Fruit fly (Drosophila melanogaster) whole organism, embryonic: ENCODE data around the gene scramb1.

Experiments
- CG14441 ChIP-seq: fragments of 200-800 bp; sonication (Bioruptor generic); IDR thresholded peaks from 2 replicates; pipeline ENCODE4 v1.3.6; 2022; ENCODE audit warnings: missing biosample characterization, missing genetic modification characterization
- CG31224 ChIP-seq: fragments of 200-800 bp; sonication (Bioruptor generic); IDR thresholded peaks from 2 replicates; pipeline ENCODE4 v1.3.6; 2022; ENCODE audit warnings: missing biosample characterization, missing genetic modification characterization
- ranshi ChIP-seq: fragments of 200-800 bp; sonication (Bioruptor generic); IDR thresholded peaks from 2 replicates; pipeline ENCODE4 v1.3.6; 2022; ENCODE audit warnings: missing biosample characterization, missing genetic modification characterization
- repo ChIP-seq: fragments of 200-800 bp; sonication (Bioruptor generic); optimal IDR thresholded peaks from 2 replicates; lab custom pipeline; 2016; ENCODE audit warnings: missing biosample characterization, missing genetic modification characterization

DNA sequence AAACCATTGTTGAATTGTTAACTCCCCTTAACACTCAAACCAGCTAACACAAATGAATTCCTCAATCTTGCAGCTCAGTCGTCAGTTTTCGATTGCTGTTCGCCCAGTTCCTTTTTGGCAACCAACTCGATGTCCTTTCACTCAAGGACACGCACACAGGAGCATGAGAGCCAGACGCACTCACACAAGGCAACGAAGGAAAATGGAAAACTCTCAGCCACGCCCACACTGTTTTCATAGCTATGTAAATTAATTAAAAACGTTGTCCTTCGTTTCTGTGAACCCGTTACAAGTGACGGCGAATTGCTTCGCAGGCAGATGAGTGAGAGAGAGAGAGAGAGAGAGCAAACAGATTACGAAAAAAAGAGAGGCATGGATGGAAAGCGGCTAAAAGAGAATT is 29.1 kb upstream of the scramb1 start:
- TF ChIP-seq CG31224 = peak; percentile 91
- TF ChIP-seq ranshi (GFP tag; lab: Robert Waterston, UW) = no peak
- TF ChIP-seq CG14441 (GFP tag; lab: Robert Waterston, UW) = no peak
- TF ChIP-seq repo (GFP tag; lab: Kevin White, UChicago) = no peak
